Fruit fly (Drosophila melanogaster) whole organism, prepupa: ENCODE data around the gene CG32599.

ENCODE experiments used
- CG11902 ChIP-seq: fragments of 200-800 bp; sonication (Bioruptor generic); optimal IDR thresholded peaks from 3 replicates; lab custom pipeline; 2016; ENCODE audit warnings: missing biosample characterization, missing genetic modification characterization
- CG6792 ChIP-seq: fragments of 200-800 bp; sonication (Bioruptor generic); optimal IDR thresholded peaks from 3 replicates; lab custom pipeline; 2016; ENCODE audit warnings: missing biosample characterization, missing genetic modification characterization
- Ets96B ChIP-seq: fragments of 200-800 bp; optimal IDR thresholded peaks from 2 replicates; lab custom pipeline; 2019; ENCODE audit warnings: missing biosample characterization, mild to moderate bottlenecking, missing genetic modification characterization, moderate library complexity
- Lpt ChIP-seq: fragments of 200-800 bp; sonication (Bioruptor generic); optimal IDR thresholded peaks from 3 replicates; lab custom pipeline; 2016; ENCODE audit warnings: missing biosample characterization, missing genetic modification characterization
- Smox ChIP-seq: fragments of 200-800 bp; sonication (Bioruptor generic); optimal IDR thresholded peaks from 3 replicates; lab custom pipeline; 2016; ENCODE audit warnings: missing biosample characterization, missing genetic modification characterization
- acj6 ChIP-seq: fragments of 200-800 bp; sonication (Bioruptor generic); optimal IDR thresholded peaks from 3 replicates; lab custom pipeline; 2016; ENCODE audit warnings: missing biosample characterization, missing genetic modification characterization
- eg ChIP-seq: fragments of 200-800 bp; sonication (Bioruptor generic); IDR thresholded peaks from 3 replicates; pipeline ENCODE4 v1.3.6; 2022; ENCODE audit warnings: missing biosample characterization, missing genetic modification characterization
- lz ChIP-seq: fragments of 200-800 bp; sonication (Bioruptor generic); optimal IDR thresholded peaks from 3 replicates; lab custom pipeline; 2016; ENCODE audit warnings: missing biosample characterization, missing genetic modification characterization
- ss ChIP-seq, 2 experiments: fragments of 200-800 bp; sonication (Bioruptor generic); optimal IDR thresholded peaks; 2 replicates in 1 of 2; 3 replicates in 1 of 2; lab custom pipeline; 2017 to 2018; ENCODE audit warnings: mild to moderate bottlenecking in 2 of 2, missing biosample characterization in 2 of 2, missing genetic modification characterization in 2 of 2, moderate library complexity in 1 of 2
- topi ChIP-seq: fragments of 200-800 bp; sonication (Bioruptor generic); optimal IDR thresholded peaks from 3 replicates; lab custom pipeline; 2016; ENCODE audit warnings: missing biosample characterization, missing genetic modification characterization

- no peak for TF ChIP-seq ss (GFP tag; optimal IDR thresholded peaks at IDR 0.05; lab: Kevin White, UChicago)
- TF ChIP-seq lz (GFP tag; lab: Kevin White, UChicago): no peak
- no peak for TF ChIP-seq CG6792 (GFP tag; lab: Kevin White, UChicago)
- TF ChIP-seq topi (GFP tag; lab: Kevin White, UChicago): no peak
- no peak for TF ChIP-seq Smox (GFP tag; lab: Kevin White, UChicago)
- TF ChIP-seq Ets96B (tag; lab: Kevin White, UChicago): no peak
- TF ChIP-seq acj6 (GFP tag; lab: Kevin White, UChicago): no peak
- TF ChIP-seq Lpt (GFP tag; lab: Kevin White, UChicago): no peak
- no peak for TF ChIP-seq CG11902 (GFP tag; lab: Kevin White, UChicago)
- TF ChIP-seq eg (GFP tag; lab: Robert Waterston, UW): 0 out of 3 replicates have a peak, but pooled peaks have one; percentile 26
These were observed 22.6 kb downstream of the CG32599 start, which contains the start of the genes CG13404 and na for dm6 chrX:14266075-14266474.
